Worm (Caenorhabditis elegans): ENCODE data around the gene C44B11.4.

DNA sequence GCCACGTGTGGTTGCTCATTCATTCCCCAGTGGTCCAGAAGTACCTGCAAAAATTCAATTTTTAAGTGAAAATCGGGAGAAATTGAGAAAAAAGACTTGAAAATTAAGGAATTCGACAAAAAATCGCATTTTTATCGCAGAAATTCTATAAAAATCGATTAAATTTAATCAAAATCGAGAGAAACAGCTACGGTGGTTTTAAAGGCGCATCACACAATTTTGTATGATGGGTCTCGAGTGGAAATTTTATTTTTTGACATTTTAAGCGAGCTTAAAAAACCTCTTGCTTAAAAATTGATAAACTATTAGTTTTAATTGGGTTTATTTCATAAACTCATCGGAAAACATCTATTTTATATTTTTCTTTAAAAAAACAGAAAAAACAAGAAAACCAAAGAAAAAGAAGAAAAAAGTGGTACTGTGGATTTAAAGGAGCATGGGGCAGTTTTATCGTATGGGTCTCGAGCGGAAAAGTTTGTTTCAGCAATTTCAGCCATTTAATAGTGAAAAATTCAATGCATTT, 16.4 kb downstream of the C44B11.4 start, which contains the start of gene nipa-1:
- no peak for TF ChIP-seq aly-2 (tag; optimal IDR thresholded peaks at IDR 0.05)
- TF ChIP-seq R02D3.7 (tag; optimal IDR thresholded peaks at IDR 0.05): no peak
- TF ChIP-seq daf-12 (tag; optimal IDR thresholded peaks at IDR 0.05): no peak
- TF ChIP-seq ama-1 (optimal IDR thresholded peaks at IDR 0.05): no peak
- TF ChIP-seq nhr-76 (tag; optimal IDR thresholded peaks at IDR 0.05): no peak
- no peak for TF ChIP-seq lin-39 (tag; optimal IDR thresholded peaks at IDR 0.05)
- TF ChIP-seq egl-5 (tag; optimal IDR thresholded peaks at IDR 0.05): no peak
- no peak for TF ChIP-seq snpc-4 (tag; optimal IDR thresholded peaks at IDR 0.05)
- TF ChIP-seq nhr-11 (tag; optimal IDR thresholded peaks at IDR 0.05): no peak
